Worm (Caenorhabditis elegans): ENCODE measurements around the gene T12E12.6.

T12E12.6 gene

DNA sequence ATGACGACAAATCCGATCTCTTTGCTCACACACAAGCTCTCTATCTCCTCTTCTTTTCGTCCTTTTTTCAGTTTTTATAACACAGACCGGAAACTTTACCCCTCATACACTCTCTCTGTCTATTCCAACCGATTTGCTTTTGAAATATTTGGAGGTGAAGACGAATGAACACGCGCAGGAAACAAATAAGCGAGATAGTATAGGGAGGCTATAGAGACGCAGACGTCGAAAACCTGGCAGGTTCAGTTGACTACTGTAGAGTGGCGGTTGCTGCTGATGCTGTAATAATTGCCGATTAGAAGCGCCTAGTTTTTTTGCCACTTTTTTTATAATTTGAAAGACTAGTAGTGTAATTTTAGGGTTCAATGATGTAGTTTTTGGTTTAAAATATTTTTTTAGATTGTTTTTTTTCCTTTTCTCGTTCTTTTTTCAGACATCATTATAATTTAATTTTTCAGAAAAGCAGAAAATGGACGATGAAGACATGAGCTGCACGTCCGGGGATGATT is 23.2 kb downstream of the T12E12.6 start, which contains the start of gene ari-2:
Gene ari-2 (plus strand): TSS at position 459 of the 509 bp plus-strand sequence.
- TF ChIP-seq T22C8.4 (GFP tag; IDR thresholded peaks at IDR 0.05): no peak

DNA sequence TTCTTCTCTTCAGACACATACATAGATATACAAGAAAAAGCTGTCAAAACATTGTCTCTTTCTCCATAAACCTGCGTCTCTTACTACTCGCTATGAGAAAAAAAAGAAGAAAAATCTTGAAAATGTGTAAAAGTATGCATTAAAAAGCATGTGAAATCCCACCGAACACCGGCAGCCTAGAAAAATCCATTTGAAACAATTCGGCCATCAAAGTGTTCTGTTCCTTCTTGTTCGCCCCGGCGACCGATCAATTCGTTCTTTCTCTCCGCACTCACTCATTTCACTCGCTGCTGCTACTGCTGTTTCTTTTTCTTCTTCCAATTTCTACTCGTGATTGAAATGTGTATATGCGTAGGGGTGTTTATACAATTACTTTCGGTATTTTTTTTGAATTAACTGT is 25.1 kb downstream of the T12E12.6 start:
- no peak for TF ChIP-seq cog-1 (tag; optimal IDR thresholded peaks at IDR 0.05)

DNA sequence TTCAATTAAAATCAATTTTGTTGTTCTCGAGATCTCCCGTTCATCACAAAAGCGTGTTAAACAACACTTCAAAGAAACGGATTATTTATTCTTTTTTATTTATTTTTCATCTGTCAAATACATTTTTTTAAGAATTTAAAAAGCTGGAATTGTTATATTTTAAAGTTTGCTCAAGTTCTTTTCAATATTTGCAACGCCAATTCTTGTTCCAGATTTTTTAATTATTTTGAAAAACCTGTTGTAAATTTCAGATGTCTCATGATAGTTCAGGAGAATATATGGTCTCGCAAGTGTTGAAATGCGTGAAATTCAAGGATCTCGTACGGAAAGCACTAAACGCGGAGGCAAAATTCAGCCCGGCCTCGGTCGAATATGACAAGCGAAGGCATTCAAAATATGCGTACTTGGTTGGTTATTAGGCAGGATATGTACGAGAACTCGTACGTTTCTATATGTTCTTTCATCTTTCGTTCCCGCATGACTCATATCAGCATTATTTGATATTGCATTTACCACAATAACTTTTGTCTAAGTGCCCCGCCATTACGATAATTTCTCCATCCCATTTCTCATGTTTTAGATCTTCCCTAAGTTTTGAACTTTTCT is 29.2 kb downstream of the T12E12.6 start, which contains the start of gene cec-6:
Gene cec-6 (plus strand): TSS at position 252 of the 606 bp plus-strand sequence.
- TF ChIP-seq klf-2 (GFP tag; conservative IDR thresholded peaks at IDR 0.05) (no peak), flt-1 (GFP tag; IDR thresholded peaks at IDR 0.05) (no peak), ref-1 (GFP tag; conservative IDR thresholded peaks at IDR 0.05) (no peak), ztf-29 (GFP tag; IDR thresholded peaks at IDR 0.05) (no peak), ztf-23 (GFP tag; IDR thresholded peaks at IDR 0.05) (no peak), cog-1 (tag; optimal IDR thresholded peaks at IDR 0.05) (no peak), med-1 (GFP tag; optimal IDR thresholded peaks at IDR 0.05; ENCODE audit: insufficient read depth) (no peak), tab-1 (GFP tag; IDR thresholded peaks at IDR 0.05) (no peak), T22C8.4 (GFP tag; IDR thresholded peaks at IDR 0.05) (no peak)

DNA sequence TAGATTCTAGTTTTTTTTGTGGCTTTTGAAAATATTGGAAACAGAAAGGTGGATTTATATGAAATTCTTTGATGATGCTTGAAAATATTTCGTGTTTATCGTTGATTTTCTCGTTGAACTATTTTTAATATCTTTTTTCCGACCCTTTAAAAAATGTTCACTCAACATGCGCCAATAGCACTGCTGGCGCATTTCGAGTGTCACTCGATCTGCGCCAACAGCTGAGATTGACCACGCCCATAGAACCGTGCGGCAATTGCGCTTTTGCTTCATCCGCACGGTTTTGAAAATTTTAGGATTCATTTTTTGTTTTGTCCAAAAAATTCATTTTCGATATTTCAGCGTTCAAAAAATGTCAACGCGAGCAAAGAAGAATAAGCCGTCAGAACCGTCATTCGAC is 32.6 kb downstream of the T12E12.6 start, which contains the start of gene tebp-2:
Gene tebp-2 (plus strand): TSS at position 343 of the 400 bp plus-strand sequence.
- no peak for TF ChIP-seq ref-1 (GFP tag; conservative IDR thresholded peaks at IDR 0.05)
- TF ChIP-seq ztf-23 (GFP tag; IDR thresholded peaks at IDR 0.05): no peak
- no peak for TF ChIP-seq klf-2 (GFP tag; conservative IDR thresholded peaks at IDR 0.05)
- TF ChIP-seq cog-1 (tag; optimal IDR thresholded peaks at IDR 0.05): no peak
- TF ChIP-seq T22C8.4 (GFP tag; IDR thresholded peaks at IDR 0.05): no peak
- no peak for TF ChIP-seq ztf-29 (GFP tag; IDR thresholded peaks at IDR 0.05)
- no peak for TF ChIP-seq tab-1 (GFP tag; IDR thresholded peaks at IDR 0.05)

DNA sequence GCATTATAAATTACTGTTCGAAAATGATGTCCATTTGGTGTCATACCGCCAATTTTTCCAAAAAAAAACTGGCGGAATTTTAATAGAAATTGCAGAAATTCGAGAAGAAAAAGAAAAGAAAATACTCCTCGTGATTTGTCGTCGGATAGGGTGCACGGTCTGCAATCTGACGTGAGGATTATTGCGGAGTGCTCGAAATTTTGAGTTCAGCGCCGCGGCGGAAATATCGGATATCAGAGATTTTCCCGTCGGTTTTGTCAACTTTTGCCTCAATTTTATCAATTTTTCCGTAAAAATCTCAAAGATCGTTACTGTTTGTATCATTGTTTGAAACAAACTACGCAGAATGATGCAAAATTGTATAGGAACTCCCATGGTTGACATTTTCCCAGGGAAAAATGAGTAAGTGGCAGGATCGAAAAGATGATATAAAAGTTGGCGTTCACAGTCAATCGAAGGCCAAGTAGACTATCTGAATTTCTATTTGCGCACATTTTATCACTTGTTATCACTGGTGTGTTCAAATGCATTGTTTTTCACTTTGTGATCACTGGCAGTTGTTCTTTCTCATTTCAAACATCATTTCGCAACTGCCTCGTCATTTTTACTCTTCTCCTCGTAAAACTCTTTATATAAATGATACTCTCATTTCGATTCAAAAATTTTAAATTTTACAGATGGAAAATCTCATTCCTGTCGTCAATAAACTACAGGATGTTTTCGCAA is 36.0 kb downstream of the T12E12.6 start, which contains the start of the genes fem-1 and drp-1:
Gene fem-1 (minus strand): TSS at position 150 of the 726 bp plus-strand sequence.
Gene drp-1 (plus strand): TSS at position 676 of the 726 bp plus-strand sequence.
- TF ChIP-seq flt-1 (GFP tag; IDR thresholded peaks at IDR 0.05): no peak
- no peak for TF ChIP-seq klf-2 (GFP tag; conservative IDR thresholded peaks at IDR 0.05)
- no peak for TF ChIP-seq tab-1 (GFP tag; IDR thresholded peaks at IDR 0.05)
- no peak for TF ChIP-seq ztf-29 (GFP tag; IDR thresholded peaks at IDR 0.05)

DNA sequence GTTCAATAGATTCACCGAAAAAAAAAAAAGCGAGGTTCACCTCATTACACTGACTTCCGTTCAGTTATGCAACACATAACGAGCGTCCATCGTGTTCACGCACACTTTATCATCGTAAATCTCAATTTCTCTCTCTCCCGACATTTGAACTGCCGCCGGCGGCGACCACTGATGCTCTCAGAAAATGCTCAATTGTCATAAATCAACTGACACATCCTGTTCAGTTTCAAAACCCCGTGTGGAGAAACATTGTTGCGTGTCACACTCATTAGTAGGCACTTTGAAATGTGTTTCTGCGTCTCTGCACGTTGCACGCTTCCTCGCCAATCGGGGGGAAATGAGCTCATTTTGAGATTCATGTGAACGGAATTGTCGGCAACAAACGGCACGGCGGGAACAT is 38.2 kb downstream of the T12E12.6 start:
- TF ChIP-seq T22C8.4 (GFP tag; IDR thresholded peaks at IDR 0.05) (no peak), cog-1 (tag; optimal IDR thresholded peaks at IDR 0.05) (no peak), klf-2 (GFP tag; conservative IDR thresholded peaks at IDR 0.05) (no peak), ref-1 (GFP tag; conservative IDR thresholded peaks at IDR 0.05) (no peak), tab-1 (GFP tag; IDR thresholded peaks at IDR 0.05) (no peak), med-1 (GFP tag; optimal IDR thresholded peaks at IDR 0.05; ENCODE audit: insufficient read depth) (no peak), ztf-23 (GFP tag; IDR thresholded peaks at IDR 0.05) (no peak), ztf-29 (GFP tag; IDR thresholded peaks at IDR 0.05) (no peak), flt-1 (GFP tag; IDR thresholded peaks at IDR 0.05) (no peak)

DNA sequence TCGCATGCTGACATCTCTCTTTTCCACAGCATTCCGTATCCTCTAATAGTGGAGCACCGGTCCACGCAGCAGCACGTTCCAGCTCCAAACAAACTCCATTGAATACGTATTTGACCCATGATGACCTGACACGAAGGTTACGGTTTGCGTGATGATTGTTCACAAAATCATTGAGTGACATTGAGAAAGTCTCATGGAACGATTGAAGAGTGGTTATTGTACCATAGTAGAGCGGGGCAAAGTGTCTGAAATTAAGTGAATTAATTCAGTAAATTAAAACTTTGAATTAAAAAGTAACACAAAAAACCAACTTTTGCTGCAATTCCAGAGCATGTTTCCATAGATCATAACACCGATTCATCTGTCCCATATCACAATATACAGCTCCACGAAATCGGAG is 39.3 kb downstream of the T12E12.6 start:
- TF ChIP-seq T22C8.4 (GFP tag; IDR thresholded peaks at IDR 0.05) (no peak), ztf-23 (GFP tag; IDR thresholded peaks at IDR 0.05) (no peak), flt-1 (GFP tag; IDR thresholded peaks at IDR 0.05) (no peak)

DNA sequence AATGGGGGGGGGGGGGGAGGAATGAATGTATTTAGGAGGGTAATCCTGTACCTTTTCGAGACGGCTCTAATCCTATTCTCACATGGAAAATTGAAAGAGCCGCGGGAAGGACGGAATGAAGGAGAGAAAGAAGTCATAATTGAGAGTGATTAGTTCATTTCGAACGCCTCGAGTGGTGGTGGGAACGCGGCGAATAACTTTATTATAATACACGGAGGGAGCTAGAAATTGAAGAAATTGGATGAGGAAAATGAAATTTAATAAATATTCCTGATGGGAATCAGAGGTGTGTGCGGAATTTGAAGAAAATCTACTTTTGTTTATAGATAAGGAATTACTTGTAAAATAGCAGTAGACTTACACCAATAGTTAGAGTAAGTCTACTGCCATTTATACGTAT is 40.4 kb downstream of the T12E12.6 start:
- TF ChIP-seq ztf-29 (GFP tag; IDR thresholded peaks at IDR 0.05) (no peak), med-1 (GFP tag; optimal IDR thresholded peaks at IDR 0.05; ENCODE audit: insufficient read depth) (no peak), klf-2 (GFP tag; conservative IDR thresholded peaks at IDR 0.05) (no peak), ref-1 (GFP tag; conservative IDR thresholded peaks at IDR 0.05) (no peak), ztf-23 (GFP tag; IDR thresholded peaks at IDR 0.05) (no peak), tab-1 (GFP tag; IDR thresholded peaks at IDR 0.05) (no peak), flt-1 (GFP tag; IDR thresholded peaks at IDR 0.05) (no peak), T22C8.4 (GFP tag; IDR thresholded peaks at IDR 0.05) (no peak), cog-1 (tag; optimal IDR thresholded peaks at IDR 0.05) (no peak)

DNA sequence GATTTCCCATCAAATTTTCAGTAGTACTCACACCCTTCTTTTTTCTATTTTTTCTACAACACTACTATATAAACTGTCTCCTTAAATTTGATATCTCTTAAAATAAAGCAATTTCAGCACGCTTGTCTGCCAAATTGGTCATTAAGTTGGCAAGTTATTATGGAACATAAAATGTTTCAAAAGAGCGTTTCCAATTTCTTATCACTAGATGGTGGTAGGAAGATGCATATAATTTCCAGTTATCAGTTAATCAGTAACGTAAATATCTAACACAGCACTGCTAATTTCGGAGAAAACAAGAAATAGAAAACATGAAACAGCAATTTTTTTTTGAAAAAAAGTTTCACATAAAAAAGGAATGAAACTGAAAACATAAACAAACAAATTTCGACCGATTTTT is 43.0 kb downstream of the T12E12.6 start:
- TF ChIP-seq cog-1 (tag; optimal IDR thresholded peaks at IDR 0.05) (no peak), med-1 (GFP tag; optimal IDR thresholded peaks at IDR 0.05; ENCODE audit: insufficient read depth) (no peak), ref-1 (GFP tag; conservative IDR thresholded peaks at IDR 0.05) (no peak), flt-1 (GFP tag; IDR thresholded peaks at IDR 0.05) (no peak), ztf-23 (GFP tag; IDR thresholded peaks at IDR 0.05) (no peak), ztf-29 (GFP tag; IDR thresholded peaks at IDR 0.05) (no peak), T22C8.4 (GFP tag; IDR thresholded peaks at IDR 0.05) (no peak), klf-2 (GFP tag; conservative IDR thresholded peaks at IDR 0.05) (no peak), tab-1 (GFP tag; IDR thresholded peaks at IDR 0.05) (no peak)

DNA sequence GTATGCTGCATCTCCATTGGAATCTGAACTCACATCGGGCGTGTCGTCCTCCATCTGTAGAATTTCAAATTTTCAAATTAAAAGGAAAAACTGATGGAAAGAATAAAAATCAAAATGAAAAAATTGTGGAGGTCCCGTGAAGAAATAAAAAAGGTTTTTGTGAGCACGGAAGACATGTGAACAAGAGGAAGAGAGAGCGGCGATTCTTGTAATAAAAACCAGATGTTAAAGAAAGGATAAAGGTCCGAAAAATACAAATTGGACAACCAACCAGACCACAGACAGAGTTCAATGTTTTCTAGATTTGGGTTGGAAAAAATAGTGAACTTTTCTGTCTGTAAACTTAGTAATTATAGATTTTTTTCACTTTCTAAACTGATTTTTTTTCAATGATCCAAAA is 45.6 kb downstream of the T12E12.6 start, which contains the start of gene unc-5:
Gene unc-5 (minus strand): TSS at position 54 of the 400 bp plus-strand sequence.
- no peak for TF ChIP-seq ztf-23 (GFP tag; IDR thresholded peaks at IDR 0.05)
- TF ChIP-seq med-1 (GFP tag; optimal IDR thresholded peaks at IDR 0.05; ENCODE audit: insufficient read depth): no peak
- TF ChIP-seq ztf-29 (GFP tag; IDR thresholded peaks at IDR 0.05): no peak
- TF ChIP-seq cog-1 (tag; optimal IDR thresholded peaks at IDR 0.05): no peak
- TF ChIP-seq T22C8.4 (GFP tag; IDR thresholded peaks at IDR 0.05): no peak
- TF ChIP-seq ref-1 (GFP tag; conservative IDR thresholded peaks at IDR 0.05): no peak
- TF ChIP-seq flt-1 (GFP tag; IDR thresholded peaks at IDR 0.05): no peak
- no peak for TF ChIP-seq klf-2 (GFP tag; conservative IDR thresholded peaks at IDR 0.05)
- no peak for TF ChIP-seq tab-1 (GFP tag; IDR thresholded peaks at IDR 0.05)

All from whole organism, midembryonic.